Worm (Caenorhabditis elegans) whole organism, young adult: ENCODE measurements around the gene srtx-1.

Experiments used
- B0019.2 ChIP-seq: fragments of 200-800 bp; sonication (Bioruptor generic); conservative IDR thresholded peaks from 2 replicates; pipeline ENCODE4 v1.3.6; 2022; ENCODE audit warnings: missing genetic modification reagents, missing genetic modification characterization, missing compliant biosample characterization
- C17E4.6 ChIP-seq: fragments of 200-800 bp; sonication (Bioruptor generic); IDR thresholded peaks from 2 replicates; pipeline ENCODE4 v1.3.6; 2022; ENCODE audit warnings: missing genetic modification reagents, missing genetic modification characterization, missing compliant biosample characterization
- D2030.7 ChIP-seq: fragments of 200-800 bp; sonication (Bioruptor generic); IDR thresholded peaks from 2 replicates; pipeline ENCODE4 v1.3.6; 2022; ENCODE audit warnings: missing genetic modification reagents, missing genetic modification characterization, missing compliant biosample characterization
- F22D6.2 ChIP-seq: sonication (generic microtip); optimal IDR thresholded peaks from 2 replicates; lab custom pipeline; 2016; ENCODE audit warnings: mild to moderate bottlenecking, missing genetic modification characterization, missing compliant biosample characterization
- F37B4.10 ChIP-seq: fragments of 200-800 bp; sonication (Bioruptor generic); IDR thresholded peaks from 2 replicates; pipeline ENCODE4 v1.3.6; 2022; ENCODE audit warnings: missing genetic modification characterization, missing compliant biosample characterization
- F39B2.1 ChIP-seq: fragments of 200-800 bp; sonication (Bioruptor generic); IDR thresholded peaks from 2 replicates; pipeline ENCODE4 v1.3.6; 2022; ENCODE audit warnings: missing genetic modification reagents, missing genetic modification characterization, missing compliant biosample characterization
- K11D2.4 ChIP-seq: fragments of 200-800 bp; sonication (Bioruptor generic); IDR thresholded peaks from 2 replicates; pipeline ENCODE4 v1.3.6; 2022; ENCODE audit warnings: missing genetic modification reagents, missing genetic modification characterization, missing compliant biosample characterization
- T26A5.8 ChIP-seq: sonication (generic microtip); optimal IDR thresholded peaks from 2 replicates; lab custom pipeline; 2016; ENCODE audit warnings: missing genetic modification characterization, missing compliant biosample characterization
- Y53G8AR.9 ChIP-seq: fragments of 200-800 bp; sonication (Bioruptor generic); conservative IDR thresholded peaks from 2 replicates; pipeline ENCODE4 v1.3.6; 2022; ENCODE audit warnings: missing genetic modification reagents, missing genetic modification characterization, missing compliant biosample characterization
- Y79H2A.3 ChIP-seq: fragments of 200-800 bp; sonication (Bioruptor generic); conservative IDR thresholded peaks from 2 replicates; pipeline ENCODE4 v1.3.6; 2022; ENCODE audit warnings: missing genetic modification reagents, missing genetic modification characterization, missing compliant biosample characterization
- Y95B8A.8 ChIP-seq: fragments of 200-800 bp; sonication (Bioruptor generic); IDR thresholded peaks from 2 replicates; pipeline ENCODE4 v1.3.6; 2022; ENCODE audit warnings: missing genetic modification reagents, missing genetic modification characterization, missing compliant biosample characterization
- ZK185.1 ChIP-seq: sonication (generic microtip); optimal IDR thresholded peaks from 2 replicates; lab custom pipeline; 2016; ENCODE audit warnings: mild to moderate bottlenecking, missing genetic modification characterization, missing compliant biosample characterization; ENCODE audit not compliant: poor library complexity, severe bottlenecking
- attf-3 ChIP-seq: fragments of 200-800 bp; sonication (Bioruptor generic); conservative IDR thresholded peaks from 2 replicates; pipeline ENCODE4 v1.3.6; 2022; ENCODE audit warnings: missing genetic modification reagents, missing genetic modification characterization, missing compliant biosample characterization
- bed-1 ChIP-seq: fragments of 200-800 bp; sonication (Bioruptor generic); IDR thresholded peaks from 2 replicates; pipeline ENCODE4 v1.3.6; 2022; ENCODE audit warnings: missing genetic modification reagents, missing genetic modification characterization, missing compliant biosample characterization
- cebp-1 ChIP-seq, 2 experiments: fragments of 200-800 bp in 1 of 2; sonication (Bioruptor generic) in 1 of 2; sonication (generic microtip) in 1 of 2; IDR thresholded peaks in 1 of 2; optimal IDR thresholded peaks in 1 of 2; 2 replicates each; pipeline versions ENCODE4 v1.3.6 to Lab custom; 2017 to 2022; ENCODE audit warnings: missing compliant biosample characterization in 2 of 2, missing genetic modification characterization in 2 of 2, mild to moderate bottlenecking in 1 of 2, missing genetic modification reagents in 1 of 2, moderate library complexity in 1 of 2
- ceh-100 ChIP-seq: fragments of 200-800 bp; sonication (Bioruptor generic); IDR thresholded peaks from 2 replicates; pipeline ENCODE4 v1.3.6; 2022; ENCODE audit warnings: missing genetic modification reagents, missing genetic modification characterization, missing compliant biosample characterization
- ceh-40 ChIP-seq: fragments of 200-800 bp; sonication (Bioruptor generic); IDR thresholded peaks from 2 replicates; pipeline ENCODE4 v1.3.6; 2022; ENCODE audit warnings: missing genetic modification characterization, missing compliant biosample characterization
- ceh-58 ChIP-seq: fragments of 200-800 bp; sonication (Bioruptor generic); IDR thresholded peaks from 2 replicates; pipeline ENCODE4 v1.3.6; 2022; ENCODE audit warnings: missing genetic modification characterization, missing compliant biosample characterization
- ceh-79 ChIP-seq: sonication (generic microtip); optimal IDR thresholded peaks from 2 replicates; lab custom pipeline; 2017; ENCODE audit warnings: mild to moderate bottlenecking, missing genetic modification characterization, missing compliant biosample characterization
- die-1 ChIP-seq: sonication (generic microtip); optimal IDR thresholded peaks from 2 replicates; lab custom pipeline; 2016; ENCODE audit warnings: missing genotype, mild to moderate bottlenecking, missing genetic modification characterization, missing compliant biosample characterization
- dox-1 ChIP-seq: fragments of 200-800 bp; sonication (Bioruptor generic); IDR thresholded peaks from 2 replicates; pipeline ENCODE4 v1.3.6; 2022; ENCODE audit warnings: missing genetic modification reagents, missing genetic modification characterization, missing compliant biosample characterization
- egl-18 ChIP-seq: fragments of 200-800 bp; sonication (Bioruptor generic); IDR thresholded peaks from 2 replicates; pipeline ENCODE4 v1.3.6; 2022; ENCODE audit warnings: missing genetic modification reagents, missing genetic modification characterization, missing compliant biosample characterization
- egrh-3 ChIP-seq: fragments of 200-800 bp; sonication (Bioruptor generic); IDR thresholded peaks from 2 replicates; pipeline ENCODE4 v1.3.6; 2022; ENCODE audit warnings: missing genetic modification reagents, missing genetic modification characterization, missing compliant biosample characterization
- ekl-4 ChIP-seq: fragments of 200-800 bp; sonication (Bioruptor generic); IDR thresholded peaks from 2 replicates; pipeline ENCODE4 v1.3.6; 2022; ENCODE audit warnings: missing genetic modification reagents, missing genetic modification characterization, missing compliant biosample characterization
- him-1 ChIP-seq: sonication (generic microtip); optimal IDR thresholded peaks from 2 replicates; lab custom pipeline; 2016; ENCODE audit warnings: missing genotype, missing genetic modification reagents, missing genetic modification characterization, missing compliant biosample characterization
- hlh-26 ChIP-seq: fragments of 200-800 bp; sonication (Bioruptor generic); conservative IDR thresholded peaks from 2 replicates; pipeline ENCODE4 v1.3.6; 2022; ENCODE audit warnings: missing genetic modification reagents, missing genetic modification characterization, missing compliant biosample characterization
- hsf-1 ChIP-seq: fragments of 200-800 bp; sonication (Bioruptor generic); IDR thresholded peaks from 2 replicates; pipeline ENCODE4 v1.3.6; 2022; ENCODE audit warnings: missing genetic modification reagents, missing genetic modification characterization, missing compliant biosample characterization
- lin-26 ChIP-seq: fragments of 200-800 bp; sonication (Bioruptor generic); IDR thresholded peaks from 2 replicates; pipeline ENCODE4 v1.3.6; 2022; ENCODE audit warnings: missing genetic modification reagents, missing genetic modification characterization, missing compliant biosample characterization
- madf-3 ChIP-seq: fragments of 200-800 bp; sonication (Bioruptor generic); IDR thresholded peaks from 2 replicates; pipeline ENCODE4 v1.3.6; 2022; ENCODE audit warnings: missing genetic modification reagents, missing genetic modification characterization, missing compliant biosample characterization
- madf-6 ChIP-seq: fragments of 200-800 bp; sonication (Bioruptor generic); IDR thresholded peaks from 2 replicates; pipeline ENCODE4 v1.3.6; 2022; ENCODE audit warnings: missing genetic modification reagents, missing genetic modification characterization, missing compliant biosample characterization
- mcd-1 ChIP-seq: fragments of 200-800 bp; sonication (Bioruptor generic); IDR thresholded peaks from 2 replicates; pipeline ENCODE4 v1.3.6; 2022; ENCODE audit warnings: missing genetic modification reagents, missing genetic modification characterization, missing compliant biosample characterization
- nhr-120 ChIP-seq: fragments of 200-800 bp; sonication (Bioruptor generic); IDR thresholded peaks from 2 replicates; pipeline ENCODE4 v1.3.6; 2022; ENCODE audit warnings: missing genetic modification characterization, missing compliant biosample characterization
- nhr-80 ChIP-seq: sonication (generic microtip); optimal IDR thresholded peaks from 2 replicates; lab custom pipeline; 2016; ENCODE audit warnings: missing genetic modification characterization, missing compliant biosample characterization
- nhr-90 ChIP-seq: sonication (generic microtip); optimal IDR thresholded peaks from 2 replicates; lab custom pipeline; 2016; ENCODE audit warnings: missing genotype, mild to moderate bottlenecking, missing genetic modification characterization, missing compliant biosample characterization
- pbrm-1 ChIP-seq: fragments of 200-800 bp; sonication (Bioruptor generic); IDR thresholded peaks from 2 replicates; pipeline ENCODE4 v1.3.6; 2022; ENCODE audit warnings: missing genetic modification reagents, missing genetic modification characterization, missing compliant biosample characterization
- rcor-1 ChIP-seq: fragments of 200-800 bp; sonication (Bioruptor generic); IDR thresholded peaks from 2 replicates; pipeline ENCODE4 v1.3.6; 2022; ENCODE audit warnings: missing genetic modification reagents, missing genetic modification characterization, missing compliant biosample characterization
- rec-8 ChIP-seq, 2 experiments: sonication (generic microtip); optimal IDR thresholded peaks; 2 replicates each; lab custom pipeline; 2016; ENCODE audit warnings: mild to moderate bottlenecking in 2 of 2, missing genetic modification characterization in 2 of 2, missing genetic modification reagents in 2 of 2, missing genotype in 2 of 2, missing biosample characterization in 1 of 2, missing compliant biosample characterization in 1 of 2, moderate library complexity in 1 of 2
- snpc-4 ChIP-seq, 5 experiments: fragments of 150-350 bp in 1 of 5; sonication (generic microtip) in 4 of 5; optimal IDR thresholded peaks; 2 replicates each; lab custom pipeline; 2014 to 2018; ENCODE audit warnings: missing genetic modification characterization in 5 of 5, missing biosample characterization in 3 of 5, antibody characterized with exemption in 2 of 5, mild to moderate bottlenecking in 2 of 5, missing compliant biosample characterization in 2 of 5, missing genotype in 2 of 5, moderate library complexity in 2 of 5, missing genetic modification reagents in 1 of 5
- unc-130 ChIP-seq: sonication (generic microtip); optimal IDR thresholded peaks from 2 replicates; lab custom pipeline; 2016; ENCODE audit warnings: missing genetic modification reagents, missing genetic modification characterization, missing compliant biosample characterization
- unc-62 ChIP-seq: fragments of 150-350 bp; optimal IDR thresholded peaks from 2 replicates; lab custom pipeline; 2014; ENCODE audit warnings: missing biosample characterization, missing genetic modification reagents, missing genetic modification characterization
- xnd-1 ChIP-seq: sonication (generic microtip); optimal IDR thresholded peaks from 2 replicates; lab custom pipeline; 2016; ENCODE audit warnings: missing genotype, missing genetic modification reagents, missing genetic modification characterization, missing compliant biosample characterization

srtx-1 gene

ce11 chrIV:7440985-7441384, 20.0 kb downstream of the srtx-1 start:
- TF ChIP-seq lin-26 (GFP tag; lab: Robert Waterston, UW) (0 out of 2 replicates have a peak, but pooled peaks have one; percentile 30), Y79H2A.3 (GFP tag; lab: Robert Waterston, UW) (0 out of 2 replicates have a peak, but pooled peaks have one; percentile 38), dox-1 (peak; percentile 90), hsf-1 (GFP tag; lab: Robert Waterston, UW) (peak; percentile 99), rcor-1 (GFP tag; lab: Robert Waterston, UW) (peak; percentile 58), ceh-100 (GFP tag; lab: Robert Waterston, UW) (peak; percentile 61), F39B2.1 (0 out of 2 replicates have a peak, but pooled peaks have one; percentile 17), Y53G8AR.9 (GFP tag; lab: Robert Waterston, UW) (peak; percentile 71; the same call in 1 of the 2 replicates), ceh-40 (GFP tag; lab: Robert Waterston, UW) (peak; percentile 86; the same call in 1 of the 2 replicates), D2030.7 (peak; percentile 38; the same call in 1 of the 2 replicates), B0019.2 (GFP tag; lab: Robert Waterston, UW) (peak; percentile 20; the same call in 1 of the 2 replicates), madf-3 (GFP tag; lab: Robert Waterston, UW) (peak; percentile 90), egl-18 (peak; percentile 71; the same call in 1 of the 2 replicates), madf-6 (GFP tag; lab: Robert Waterston, UW) (peak; percentile 69; the same call in 1 of the 2 replicates), ceh-58 (GFP tag; lab: Robert Waterston, UW) (0 out of 2 replicates have a peak, but pooled peaks have one; percentile 62), egrh-3 (GFP tag; lab: Robert Waterston, UW) (peak; percentile 38; the same call in 1 of the 2 replicates), pbrm-1 (GFP tag; lab: Robert Waterston, UW) (peak; percentile 93), ekl-4 (GFP tag; lab: Robert Waterston, UW) (peak; percentile 64), Y95B8A.8 (0 out of 2 replicates have a peak, but pooled peaks have one; percentile 58)

ce11 chrIV:7445236-7445635, 24.2 kb downstream of the srtx-1 start, which contains the start of gene valv-1:
valv-1 (minus strand) TSS chrIV:7445336.
- TF ChIP-seq nhr-80 (tag; lab: Kevin White, UChicago) (peak; percentile 31), D2030.7 (no peak), nhr-90 (no peak), T26A5.8 (no peak)

- TF ChIP-seq him-1 (no peak), K11D2.4 (GFP tag; lab: Robert Waterston, UW) (no peak), unc-130 (no peak), mcd-1 (GFP tag; lab: Robert Waterston, UW) (no peak), nhr-90 (no peak), hlh-26 (GFP tag; lab: Robert Waterston, UW) (no peak), F37B4.10 (GFP tag; lab: Robert Waterston, UW) (no peak), nhr-120 (GFP tag; lab: Robert Waterston, UW) (no peak), ceh-79 (tag; lab: Kevin White, UChicago) (no peak), F22D6.2 (tag; lab: Kevin White, UChicago) (no peak), unc-62 (GFP tag; lab: Kevin White, UChicago) (no peak), C17E4.6 (GFP tag; lab: Robert Waterston, UW) (no peak), attf-3 (GFP tag; lab: Robert Waterston, UW) (no peak), cebp-1 (GFP tag; IDR thresholded peaks at IDR 0.05; lab: Robert Waterston, UW) (no peak), cebp-1 (tag; optimal IDR thresholded peaks at IDR 0.05; lab: Kevin White, UChicago) (no peak), bed-1 (no peak), die-1 (tag; lab: Kevin White, UChicago) (no peak), rec-8 (tag; optimal IDR thresholded peaks at IDR 0.05; lab: Kevin White, UChicago) (no peak), ZK185.1 (tag; lab: Kevin White, UChicago) (no peak), snpc-4 (GFP tag; optimal IDR thresholded peaks at IDR 0.05; lab: Kevin White, UChicago) (no peak), snpc-4 (tag; optimal IDR thresholded peaks at IDR 0.05; lab: Kevin White, UChicago) (no peak), xnd-1 (tag; lab: Kevin White, UChicago) (no peak)
Measured at ce11 chrIV:7445995-7446394, 25.0 kb downstream of the srtx-1 start, which contains the start of gene B0496.1. B0496.1 (plus strand) TSS chrIV:7446295.
